Fruit fly (Drosophila melanogaster) whole organism, embryonic: ENCODE data around the gene wb.

ENCODE experiments used
- Bteb2 ChIP-seq: fragments of 200-800 bp; sonication (Bioruptor generic); optimal IDR thresholded peaks from 2 replicates; lab custom pipeline; 2016; ENCODE audit warnings: missing biosample characterization, missing genetic modification characterization
- CG10209 ChIP-seq: fragments of 200-800 bp; sonication (Bioruptor generic); optimal IDR thresholded peaks from 3 replicates; lab custom pipeline; 2017; ENCODE audit warnings: missing biosample characterization, mild to moderate bottlenecking, missing genetic modification characterization, missing genetic modification reagents
- CG10267 ChIP-seq: fragments of 200-800 bp; sonication (Bioruptor generic); optimal IDR thresholded peaks from 2 replicates; lab custom pipeline; 2018; ENCODE audit warnings: missing biosample characterization, mild to moderate bottlenecking, missing genetic modification characterization, moderate library complexity
- CG12155 ChIP-seq: fragments of 200-800 bp; sonication (Bioruptor generic); optimal IDR thresholded peaks from 3 replicates; lab custom pipeline; 2016; ENCODE audit warnings: missing biosample characterization, missing genetic modification characterization
- CG12219 ChIP-seq: fragments of 200-800 bp; sonication (Bioruptor generic); optimal IDR thresholded peaks from 3 replicates; lab custom pipeline; 2018; ENCODE audit warnings: missing biosample characterization, mild to moderate bottlenecking, missing genetic modification characterization
- CG13775 ChIP-seq: fragments of 200-800 bp; sonication (Bioruptor generic); optimal IDR thresholded peaks from 3 replicates; lab custom pipeline; 2017; ENCODE audit warnings: missing biosample characterization, mild to moderate bottlenecking, missing genetic modification characterization
- CG15696 ChIP-seq: fragments of 200-800 bp; sonication (Bioruptor generic); optimal IDR thresholded peaks from 2 replicates; lab custom pipeline; 2019; ENCODE audit warnings: missing biosample characterization, mild to moderate bottlenecking, missing genetic modification characterization, moderate library complexity
- CG1603 ChIP-seq: fragments of 200-800 bp; sonication (Bioruptor generic); optimal IDR thresholded peaks from 2 replicates; lab custom pipeline; 2019; ENCODE audit warnings: missing biosample characterization, mild to moderate bottlenecking, missing genetic modification characterization, moderate library complexity
- CG17328 ChIP-seq: fragments of 200-800 bp; sonication (Bioruptor generic); IDR thresholded peaks from 2 replicates; pipeline ENCODE4 v1.3.6; 2022; ENCODE audit warnings: missing biosample characterization, missing genetic modification characterization
- CG17829 ChIP-seq: fragments of 200-800 bp; optimal IDR thresholded peaks from 2 replicates; lab custom pipeline; 2019; ENCODE audit warnings: missing biosample characterization, mild to moderate bottlenecking, missing genetic modification characterization, moderate library complexity
- CG2116 ChIP-seq: fragments of 200-800 bp; sonication (Bioruptor generic); optimal IDR thresholded peaks from 3 replicates; lab custom pipeline; 2018; ENCODE audit warnings: missing biosample characterization, mild to moderate bottlenecking, missing genetic modification characterization
- CG4328 ChIP-seq: fragments of 200-800 bp; sonication (Bioruptor generic); optimal IDR thresholded peaks from 3 replicates; lab custom pipeline; 2017; ENCODE audit warnings: missing biosample characterization, missing genetic modification reagents, missing genetic modification characterization
- CG5245 ChIP-seq: fragments of 200-800 bp; sonication (Bioruptor generic); optimal IDR thresholded peaks from 3 replicates; lab custom pipeline; 2016; ENCODE audit warnings: missing biosample characterization, missing genetic modification characterization
- CG6791 ChIP-seq: fragments of 200-800 bp; sonication (Bioruptor generic); IDR thresholded peaks from 3 replicates; pipeline ENCODE4 v1.3.6; 2022; ENCODE audit warnings: missing biosample characterization, missing genetic modification characterization; ENCODE audit not compliant: partially characterized antibody
- CG6854 ChIP-seq: fragments of 200-800 bp; sonication (Bioruptor generic); optimal IDR thresholded peaks from 3 replicates; lab custom pipeline; 2017; ENCODE audit warnings: missing biosample characterization, mild to moderate bottlenecking, missing genetic modification characterization
- CG7745 ChIP-seq: fragments of 200-800 bp; sonication (Bioruptor generic); optimal IDR thresholded peaks from 2 replicates; lab custom pipeline; 2018; ENCODE audit warnings: missing biosample characterization, mild to moderate bottlenecking, missing genetic modification characterization, moderate library complexity
- CG8478 ChIP-seq: fragments of >200 bp; optimal IDR thresholded peaks from 2 replicates; lab custom pipeline; 2018
- CoRest ChIP-seq: fragments of 200-800 bp; sonication (Bioruptor generic); optimal IDR thresholded peaks from 3 replicates; lab custom pipeline; 2018; ENCODE audit warnings: missing biosample characterization, mild to moderate bottlenecking, missing genetic modification characterization, moderate library complexity
- Dfd ChIP-seq, 2 experiments: fragments of >200 bp; optimal IDR thresholded peaks; 2 replicates each; lab custom pipeline; 2017; ENCODE audit warnings: missing biosample characterization in 2 of 2, missing genetic modification characterization in 2 of 2
- Dip3 ChIP-seq: fragments of 200-800 bp; sonication (Bioruptor generic); optimal IDR thresholded peaks from 3 replicates; lab custom pipeline; 2016; ENCODE audit warnings: missing biosample characterization, missing genetic modification characterization
- H2.0 ChIP-seq: fragments of 200-800 bp; sonication (Bioruptor generic); IDR thresholded peaks from 2 replicates; pipeline ENCODE4 v1.3.6; 2022; ENCODE audit warnings: missing biosample characterization, missing genetic modification characterization
- Hmr ChIP-seq: fragments of 200-800 bp; sonication (Bioruptor generic); optimal IDR thresholded peaks from 3 replicates; lab custom pipeline; 2017; ENCODE audit warnings: mild to moderate bottlenecking, missing biosample characterization, missing genetic modification reagents, missing genetic modification characterization
- Hr3 ChIP-seq: fragments of 200-800 bp; sonication (Bioruptor generic); optimal IDR thresholded peaks from 3 replicates; lab custom pipeline; 2016; ENCODE audit warnings: missing biosample characterization, missing genetic modification characterization
- Hsf ChIP-seq: fragments of 200-800 bp; sonication (Bioruptor generic); optimal IDR thresholded peaks from 3 replicates; lab custom pipeline; 2016; ENCODE audit warnings: missing biosample characterization, missing genetic modification characterization
- Med ChIP-seq: fragments of 200-800 bp; sonication (Bioruptor generic); peaks from one replicate; lab custom pipeline; 2016; ENCODE audit warnings: missing biosample characterization, missing genetic modification characterization, mild to moderate bottlenecking, inconsistent platforms, moderate library complexity
- Mrtf ChIP-seq: fragments of 200-800 bp; sonication (Bioruptor generic); IDR thresholded peaks from 3 replicates; pipeline ENCODE4 v1.3.6; 2022; ENCODE audit warnings: missing biosample characterization, missing genetic modification characterization
- NFAT ChIP-seq: fragments of 200-800 bp; sonication (Bioruptor generic); IDR thresholded peaks from 2 replicates; pipeline ENCODE4 v1.3.6; 2022; ENCODE audit warnings: missing biosample characterization, missing genetic modification characterization
- Nf-YC ChIP-seq: fragments of 200-800 bp; optimal IDR thresholded peaks from 3 replicates; lab custom pipeline; 2019; ENCODE audit warnings: missing biosample characterization, mild to moderate bottlenecking, missing genetic modification characterization, moderate library complexity
- Oaz ChIP-seq: fragments of 200-800 bp; sonication (Bioruptor generic); IDR thresholded peaks from 2 replicates; pipeline ENCODE4 v1.3.6; 2022; ENCODE audit warnings: missing biosample characterization, missing genetic modification characterization
- Oli ChIP-seq: fragments of 200-800 bp; sonication (Bioruptor generic); optimal IDR thresholded peaks from 2 replicates; lab custom pipeline; 2018; ENCODE audit warnings: missing biosample characterization, mild to moderate bottlenecking, missing genetic modification characterization, moderate library complexity
- Sox100B ChIP-seq: fragments of 200-800 bp; sonication (Bioruptor generic); optimal IDR thresholded peaks from 3 replicates; lab custom pipeline; 2018; ENCODE audit warnings: missing biosample characterization, mild to moderate bottlenecking, missing genetic modification characterization
- Ssrp ChIP-seq: fragments of 200-800 bp; sonication (Bioruptor generic); optimal IDR thresholded peaks from 2 replicates; lab custom pipeline; 2018; ENCODE audit warnings: missing biosample characterization, mild to moderate bottlenecking, missing genetic modification characterization, moderate library complexity
- TFAM ChIP-seq: fragments of 200-800 bp; sonication (Bioruptor generic); optimal IDR thresholded peaks from 2 replicates; lab custom pipeline; 2017; ENCODE audit warnings: missing biosample characterization, missing genetic modification characterization, inconsistent platforms
- ap ChIP-seq: fragments of 200-800 bp; sonication (Bioruptor generic); IDR thresholded peaks from 2 replicates; pipeline ENCODE4 v1.3.6; 2022; ENCODE audit warnings: missing biosample characterization, missing genetic modification characterization
- az2 ChIP-seq: fragments of 200-800 bp; sonication (Bioruptor generic); optimal IDR thresholded peaks from 3 replicates; lab custom pipeline; 2016; ENCODE audit warnings: missing biosample characterization, missing genetic modification characterization
- bowl ChIP-seq: fragments of 200-800 bp; sonication (Bioruptor generic); IDR thresholded peaks from 2 replicates; pipeline ENCODE4 v1.3.6; 2022; ENCODE audit warnings: missing biosample characterization, missing genetic modification characterization
- cas ChIP-seq: fragments of 200-800 bp; sonication (Bioruptor generic); IDR thresholded peaks from 2 replicates; pipeline ENCODE4 v1.3.6; 2022; ENCODE audit warnings: missing biosample characterization, missing genetic modification characterization
- dysf ChIP-seq: fragments of 200-800 bp; sonication (Bioruptor generic); IDR thresholded peaks from 3 replicates; pipeline ENCODE4 v1.3.6; 2022; ENCODE audit warnings: missing biosample characterization, missing genetic modification characterization
- fd102C ChIP-seq: fragments of 200-800 bp; sonication (Bioruptor generic); optimal IDR thresholded peaks from 2 replicates; lab custom pipeline; 2018; ENCODE audit warnings: missing biosample characterization, mild to moderate bottlenecking, missing genetic modification characterization, moderate library complexity
- fd3F ChIP-seq: fragments of 200-800 bp; sonication (Bioruptor generic); optimal IDR thresholded peaks from 2 replicates; lab custom pipeline; 2018; ENCODE audit warnings: missing biosample characterization, mild to moderate bottlenecking, missing genetic modification characterization, moderate library complexity
- fd64A ChIP-seq: fragments of 200-800 bp; sonication (Bioruptor generic); optimal IDR thresholded peaks from 3 replicates; lab custom pipeline; 2018; ENCODE audit warnings: missing biosample characterization, mild to moderate bottlenecking, missing genetic modification characterization
- gcm2 ChIP-seq: fragments of 200-800 bp; sonication (Bioruptor generic); optimal IDR thresholded peaks from 2 replicates; lab custom pipeline; 2016; ENCODE audit warnings: missing biosample characterization, missing genetic modification characterization
- gt ChIP-seq: fragments of 200-800 bp; sonication (Bioruptor generic); IDR thresholded peaks from 2 replicates; pipeline ENCODE4 v1.3.6; 2022; ENCODE audit warnings: missing biosample characterization, missing genetic modification characterization
- ham ChIP-seq: fragments of 200-800 bp; sonication (Bioruptor generic); IDR thresholded peaks from 2 replicates; pipeline ENCODE4 v1.3.6; 2022; ENCODE audit warnings: missing biosample characterization, missing genetic modification characterization
- kay ChIP-seq: fragments of 200-800 bp; sonication (Bioruptor generic); optimal IDR thresholded peaks from 2 replicates; lab custom pipeline; 2016; ENCODE audit warnings: missing biosample characterization, missing genetic modification characterization
- klu ChIP-seq: fragments of 200-800 bp; sonication (Bioruptor generic); IDR thresholded peaks from 2 replicates; pipeline ENCODE4 v1.3.6; 2022; ENCODE audit warnings: missing biosample characterization, missing genetic modification characterization
- lov ChIP-seq, 2 experiments: fragments of 200-800 bp in 1 of 2; fragments of >200 bp in 1 of 2; sonication (Bioruptor generic) in 1 of 2; IDR thresholded peaks in 1 of 2; optimal IDR thresholded peaks in 1 of 2; 2 replicates in 1 of 2; 3 replicates in 1 of 2; pipeline versions ENCODE4 v1.3.6 to Lab custom; 2017 to 2022; ENCODE audit warnings: missing biosample characterization in 1 of 2, missing genetic modification characterization in 1 of 2
- repo ChIP-seq: fragments of 200-800 bp; sonication (Bioruptor generic); optimal IDR thresholded peaks from 2 replicates; lab custom pipeline; 2016; ENCODE audit warnings: missing biosample characterization, missing genetic modification characterization
- toy ChIP-seq: fragments of 200-800 bp; sonication (Bioruptor generic); IDR thresholded peaks from 2 replicates; pipeline ENCODE4 v1.3.6; 2022; ENCODE audit warnings: missing biosample characterization, missing genetic modification characterization
- yki ChIP-seq: fragments of >200 bp; optimal IDR thresholded peaks from 3 replicates; lab custom pipeline; 2018

The wb gene

DNA sequence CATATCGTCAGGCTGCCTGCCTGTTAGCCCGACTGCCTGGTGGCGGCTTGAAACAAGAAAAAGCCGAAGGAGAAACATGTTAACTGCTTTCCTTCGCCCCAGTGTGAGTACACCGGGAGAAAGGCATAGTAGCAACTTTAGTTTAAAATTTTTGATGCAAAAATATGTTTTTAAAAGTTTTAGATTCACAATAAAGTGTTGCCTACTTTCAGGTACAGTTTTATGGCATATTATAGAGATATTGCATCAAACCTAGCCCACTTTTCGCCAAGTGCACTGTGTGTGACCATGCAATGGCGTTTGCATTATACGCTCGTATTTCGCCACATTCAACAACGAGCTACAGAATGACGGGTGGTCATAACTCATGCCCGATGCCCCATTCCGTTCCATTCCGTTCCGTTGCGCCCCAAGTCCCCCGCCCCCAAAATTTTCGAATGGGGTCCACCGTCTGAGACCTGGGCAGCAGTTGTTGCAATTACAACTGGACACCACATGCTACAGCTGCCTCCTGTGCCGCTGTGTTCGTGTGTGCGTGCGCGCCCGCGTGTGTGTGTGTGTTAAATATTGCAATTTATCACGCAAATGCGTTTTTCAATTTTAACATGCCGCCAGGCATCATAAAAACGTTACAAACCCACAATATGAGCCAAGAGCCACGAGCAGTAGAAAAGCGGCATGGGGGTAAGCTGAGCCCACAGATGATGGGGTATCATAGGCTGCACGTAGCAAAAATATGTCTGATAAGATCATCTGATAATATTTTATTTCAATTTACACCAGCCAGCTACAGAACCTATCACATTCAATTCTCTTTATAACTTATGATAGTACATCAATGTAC, 107.3 kb downstream of the wb start (continued):
- TF ChIP-seq fd64A (no peak), CG4328 (GFP tag; lab: Kevin White, UChicago) (no peak), klu (GFP tag; lab: Robert Waterston, UW) (no peak), Hr3 (GFP tag; lab: Kevin White, UChicago) (no peak), ham (GFP tag; lab: Robert Waterston, UW) (no peak), fd102C (no peak), ap (GFP tag; lab: Robert Waterston, UW) (no peak), yki (lab: Kevin White, UChicago) (no peak), Sox100B (peak; percentile 12), CG10209 (GFP tag; lab: Kevin White, UChicago) (peak; percentile 25), fd3F (GFP tag; lab: Kevin White, UChicago) (no peak), CG12155 (GFP tag; lab: Kevin White, UChicago) (no peak), Med (GFP tag; lab: Kevin White, UChicago) (peak; percentile 48), CG6854 (GFP tag; lab: Kevin White, UChicago) (no peak), CoRest (tag; lab: Kevin White, UChicago) (no peak), Mrtf (0 out of 3 replicates have a peak, but pooled peaks have one; percentile 18), TFAM (GFP tag; lab: Kevin White, UChicago) (no peak), az2 (GFP tag; lab: Kevin White, UChicago) (peak; percentile 43), lov (optimal IDR thresholded peaks at IDR 0.05; lab: Kevin White, UChicago) (no peak), lov (GFP tag; IDR thresholded peaks at IDR 0.05; lab: Robert Waterston, UW) (no peak), Dip3 (GFP tag; lab: Kevin White, UChicago) (no peak), Dfd (GFP tag; optimal IDR thresholded peaks at IDR 0.05; lab: Kevin White, UChicago) (no peak), toy (GFP tag; lab: Robert Waterston, UW) (no peak), Nf-YC (tag; lab: Kevin White, UChicago) (no peak), CG17829 (peak; percentile 32), gt (GFP tag; lab: Robert Waterston, UW) (no peak), Oli (tag; lab: Kevin White, UChicago) (peak; percentile 45), CG6791 (GFP tag; lab: Robert Waterston, UW) (no peak), CG1603 (tag; lab: Kevin White, UChicago) (peak; percentile 62), CG5245 (GFP tag; lab: Kevin White, UChicago) (no peak), repo (GFP tag; lab: Kevin White, UChicago) (no peak), NFAT (no peak), CG17328 (peak; percentile 39), CG2116 (GFP tag; lab: Kevin White, UChicago) (no peak), Hsf (GFP tag; lab: Kevin White, UChicago) (peak; percentile 32), CG7745 (tag; lab: Kevin White, UChicago) (no peak), dysf (GFP tag; lab: Robert Waterston, UW) (peak; percentile 35; the same call in 1 of the 3 replicates), CG10267 (tag; lab: Kevin White, UChicago) (peak; percentile 6), Bteb2 (GFP tag; lab: Kevin White, UChicago) (no peak), CG15696 (tag; lab: Kevin White, UChicago) (no peak), Oaz (GFP tag; lab: Robert Waterston, UW) (no peak), Ssrp (tag; lab: Kevin White, UChicago) (peak; percentile 30), Hmr (GFP tag; lab: Kevin White, UChicago) (no peak), H2.0 (no peak), kay (GFP tag; lab: Kevin White, UChicago) (no peak), gcm2 (no peak), CG8478 (lab: Kevin White, UChicago) (no peak), CG13775 (GFP tag; lab: Kevin White, UChicago) (peak; percentile 4), CG12219 (GFP tag; lab: Kevin White, UChicago) (peak; percentile 11), cas (GFP tag; lab: Robert Waterston, UW) (no peak), bowl (GFP tag; lab: Robert Waterston, UW) (no peak)
